Worm (Caenorhabditis elegans) whole organism, L4/young adult: ENCODE results near the gene srh-132.
"Not testable (repeated sequence)": the region's sequence is repeated elsewhere in the genome, so short reads cannot be mapped to it uniquely, and the experiment has no call there.

Experiments
- W03F9.2 ChIP-seq: fragments of 150-350 bp; optimal IDR thresholded peaks from 2 replicates; lab custom pipeline; 2014; ENCODE audit warnings: missing biosample characterization, missing genetic modification characterization
- dao-5 ChIP-seq: sonication (generic microtip); optimal IDR thresholded peaks from 2 replicates; lab custom pipeline; 2016; ENCODE audit warnings: missing genotype, missing genetic modification characterization, moderate library complexity, missing compliant biosample characterization
- him-1 ChIP-seq: sonication (generic microtip); optimal IDR thresholded peaks from 2 replicates; lab custom pipeline; 2016; ENCODE audit warnings: missing genotype, missing genetic modification reagents, missing genetic modification characterization, missing compliant biosample characterization

The srh-132 gene

ce11 chrV:17409955-17410354 lies at the start of gene srh-132:
TSS of gene srh-132 (plus strand) at chrV:17410255.
- not testable (repeated sequence) for TF ChIP-seq him-1, W03F9.2, dao-5 (tag; lab: Kevin White, UChicago)

- no peak for TF ChIP-seq W03F9.2 (tag; lab: Kevin White, UChicago)
- TF ChIP-seq him-1 (tag; lab: Kevin White, UChicago) = no peak
- TF ChIP-seq dao-5 (tag; lab: Kevin White, UChicago) = no peak
Observed at ce11 chrV:17376639-17377038, 33.4 kb upstream of the srh-132 start, which contains the start of gene Y20C6A.1. TSS of gene Y20C6A.1 (minus strand) at chrV:17376745.

ce11 chrV:17377140-17377539 lies 32.9 kb upstream of the srh-132 start, which contains the start of gene fbxb-7:
TSS of gene fbxb-7 (plus strand) at chrV:17377406.
- TF ChIP-seq him-1 (tag; lab: Kevin White, UChicago) (no peak), W03F9.2 (tag; lab: Kevin White, UChicago) (no peak), dao-5 (tag; lab: Kevin White, UChicago) (no peak)

ce11 chrV:17379932-17380331 lies 30.1 kb upstream of the srh-132 start, which contains the start of gene Y20C6A.4:
TSS of gene Y20C6A.4 (plus strand) at chrV:17380232.
- no peak for TF ChIP-seq him-1 (tag; lab: Kevin White, UChicago)
- no peak for TF ChIP-seq W03F9.2 (tag; lab: Kevin White, UChicago)
- no peak for TF ChIP-seq dao-5 (tag; lab: Kevin White, UChicago)

ce11 chrV:17395374-17395773 lies 14.7 kb upstream of the srh-132 start, which contains the start of gene srh-120:
TSS of gene srh-120 (plus strand) at chrV:17395674.
- no peak for TF ChIP-seq W03F9.2 (tag; lab: Kevin White, UChicago)
- TF ChIP-seq dao-5 (tag; lab: Kevin White, UChicago) = no peak
- TF ChIP-seq him-1 (tag; lab: Kevin White, UChicago) = no peak

ce11 chrV:17414951-17415350 lies 4.9 kb downstream of the srh-132 start, which contains the start of gene T27C5.12:
TSS of gene T27C5.12 (plus strand) at chrV:17415251.
- TF ChIP-seq W03F9.2 (tag; lab: Kevin White, UChicago) (no peak), him-1 (tag; lab: Kevin White, UChicago) (no peak), dao-5 (tag; lab: Kevin White, UChicago) (no peak)

ce11 chrV:17416833-17417232 lies 6.8 kb downstream of the srh-132 start, which contains the start of gene clc-21:
TSS of gene clc-21 (plus strand) at chrV:17417133.
- no peak for TF ChIP-seq dao-5 (tag; lab: Kevin White, UChicago)
- TF ChIP-seq him-1 (tag; lab: Kevin White, UChicago) = no peak
- TF ChIP-seq W03F9.2 (tag; lab: Kevin White, UChicago) = no peak

ce11 chrV:17429262-17429661 lies 19.2 kb downstream of the srh-132 start:
- TF ChIP-seq dao-5 (tag; lab: Kevin White, UChicago) (no peak), him-1 (tag; lab: Kevin White, UChicago) (no peak), W03F9.2 (tag; lab: Kevin White, UChicago) (no peak)

ce11 chrV:17430066-17430465 lies 20.0 kb downstream of the srh-132 start, which contains the start of gene T27C5.10:
TSS of gene T27C5.10 (minus strand) at chrV:17430166.
- TF ChIP-seq him-1 (tag; lab: Kevin White, UChicago) (no peak), dao-5 (tag; lab: Kevin White, UChicago) (no peak), W03F9.2 (tag; lab: Kevin White, UChicago) (no peak)

- no peak for TF ChIP-seq him-1 (tag; lab: Kevin White, UChicago)
- no peak for TF ChIP-seq dao-5 (tag; lab: Kevin White, UChicago)
- TF ChIP-seq W03F9.2 (tag; lab: Kevin White, UChicago) = no peak
Observed at ce11 chrV:17430903-17431302, 20.8 kb downstream of the srh-132 start, which contains the start of gene srbc-27. TSS of gene srbc-27 (plus strand) at chrV:17431203.

- TF ChIP-seq W03F9.2 (tag; lab: Kevin White, UChicago) (no peak), dao-5 (tag; lab: Kevin White, UChicago) (no peak), him-1 (tag; lab: Kevin White, UChicago) (no peak)
Observed at ce11 chrV:17436492-17436891, 26.4 kb downstream of the srh-132 start, which contains the start of gene F20E11.18. TSS of gene F20E11.18 (minus strand) at chrV:17436592.

- TF ChIP-seq him-1 (tag; lab: Kevin White, UChicago) (no peak), W03F9.2 (tag; lab: Kevin White, UChicago) (no peak), dao-5 (tag; lab: Kevin White, UChicago) (no peak)
Observed at ce11 chrV:17438317-17438716, 28.3 kb downstream of the srh-132 start, which contains the start of gene srsx-2. TSS of gene srsx-2 (minus strand) at chrV:17438417.

ce11 chrV:17439406-17439805 lies 29.4 kb downstream of the srh-132 start, which contains the start of gene srh-154:
TSS of gene srh-154 (plus strand) at chrV:17439706.
- TF ChIP-seq W03F9.2 (tag; lab: Kevin White, UChicago) = no peak
- no peak for TF ChIP-seq dao-5 (tag; lab: Kevin White, UChicago)
- TF ChIP-seq him-1 (tag; lab: Kevin White, UChicago) = no peak

ce11 chrV:17449836-17450235 lies 39.8 kb downstream of the srh-132 start:
- no peak for TF ChIP-seq him-1 (tag; lab: Kevin White, UChicago)
- no peak for TF ChIP-seq dao-5 (tag; lab: Kevin White, UChicago)
- TF ChIP-seq W03F9.2 (tag; lab: Kevin White, UChicago) = no peak
